Fruit fly (Drosophila melanogaster): ENCODE data around the gene Yp3.

The Yp3 gene

DNA sequence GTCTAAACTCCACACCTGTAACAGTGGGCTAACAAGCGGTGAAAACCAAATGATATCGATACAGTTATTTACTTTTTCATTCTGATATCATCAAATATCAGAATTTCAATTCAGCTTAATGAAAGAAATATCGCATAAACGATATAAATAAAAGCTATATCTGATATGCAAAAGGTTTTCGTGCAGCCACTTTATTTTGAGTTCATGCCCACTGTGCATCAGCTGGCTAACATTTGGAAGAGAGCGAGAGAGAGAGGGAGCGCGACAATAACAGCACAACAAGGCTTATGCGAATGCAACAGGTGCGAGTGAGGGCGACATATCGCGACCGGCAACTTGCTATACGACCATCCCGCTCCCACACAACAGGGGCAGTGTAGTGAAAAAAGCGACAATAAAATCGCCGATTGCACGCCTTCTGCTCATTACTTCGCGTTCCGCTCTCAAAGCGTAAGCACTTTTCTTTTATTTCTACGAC is 19.9 kb upstream of the Yp3 start, which contains the start of gene CG11151 (continued):
- peak; percentile 84 for TF ChIP-seq CG15479 (GFP tag; optimal IDR thresholded peaks at IDR 0.05)
- TF ChIP-seq CG9876 (GFP tag; optimal IDR thresholded peaks at IDR 0.05): peak; percentile 93
- TF ChIP-seq amos (GFP tag; IDR thresholded peaks at IDR 0.05; ENCODE audit: partially characterized antibody): peak; percentile 31; the same call in 1 of the 2 replicates
- TF ChIP-seq CG4360 (GFP tag; IDR thresholded peaks at IDR 0.05): no peak
- peak; percentile 96 for TF ChIP-seq CG9817 (tag; optimal IDR thresholded peaks at IDR 0.05)
- peak; percentile 85 for TF ChIP-seq Ravus (GFP tag; IDR thresholded peaks at IDR 0.05)
- TF ChIP-seq seq (GFP tag; IDR thresholded peaks at IDR 0.05): peak; percentile 96
- TF ChIP-seq CG10366 (GFP tag; IDR thresholded peaks at IDR 0.05): peak; percentile 95
- TF ChIP-seq gsb (GFP tag; IDR thresholded peaks at IDR 0.05): peak; percentile 85
- TF ChIP-seq Sry-β (GFP tag; optimal IDR thresholded peaks at IDR 0.05): peak; percentile 70
- TF ChIP-seq HLH54F (GFP tag; optimal IDR thresholded peaks at IDR 0.05): peak; percentile 97
- peak; percentile 97 for TF ChIP-seq lbe (GFP tag; optimal IDR thresholded peaks at IDR 0.05)
- TF ChIP-seq CG14667 (GFP tag; IDR thresholded peaks at IDR 0.05): peak; percentile 91
- peak; percentile 95 for TF ChIP-seq tx (GFP tag; optimal IDR thresholded peaks at IDR 0.05)
- peak; percentile 95 for TF ChIP-seq Six4 (GFP tag; optimal IDR thresholded peaks at IDR 0.05)
- peak; percentile 77 for TF ChIP-seq Lim3 (GFP tag; IDR thresholded peaks at IDR 0.05)
- peak; percentile 57 for TF ChIP-seq inv (GFP tag; IDR thresholded peaks at IDR 0.05; ENCODE audit: partially characterized antibody)
- TF ChIP-seq Camta (GFP tag; optimal IDR thresholded peaks at IDR 0.05): peak; percentile 96
- TF ChIP-seq Ada2b (GFP tag; IDR thresholded peaks at IDR 0.05): peak; percentile 95
- peak; percentile 97 for TF ChIP-seq Xrp1 (GFP tag; IDR thresholded peaks at IDR 0.05)
- TF ChIP-seq yki (optimal IDR thresholded peaks at IDR 0.05): no peak
- peak; percentile 94 for TF ChIP-seq odd (GFP tag; optimal IDR thresholded peaks at IDR 0.05)
- no peak for TF ChIP-seq Tbp (GFP tag; optimal IDR thresholded peaks at IDR 0.05)
- TF ChIP-seq ERR (GFP tag; optimal IDR thresholded peaks at IDR 0.05): peak; percentile 94
- TF ChIP-seq Gug (GFP tag; IDR thresholded peaks at IDR 0.05): peak; percentile 90
- TF ChIP-seq CG4328 (GFP tag; optimal IDR thresholded peaks at IDR 0.05): peak; percentile 94
- peak; percentile 97 for TF ChIP-seq nmo (GFP tag; optimal IDR thresholded peaks at IDR 0.05)
- peak; percentile 87 for TF ChIP-seq sens-2 (GFP tag; IDR thresholded peaks at IDR 0.05)
- TF ChIP-seq tup (GFP tag; optimal IDR thresholded peaks at IDR 0.05): peak; percentile 92
- TF ChIP-seq CG13296 (GFP tag; optimal IDR thresholded peaks at IDR 0.05): peak; percentile 96
- peak; percentile 97 for TF ChIP-seq CG17829 (tag; optimal IDR thresholded peaks at IDR 0.05)
- peak; percentile 90 for TF ChIP-seq croc (GFP tag; conservative IDR thresholded peaks at IDR 0.05)
- peak; percentile 95 for TF ChIP-seq tio (GFP tag; optimal IDR thresholded peaks at IDR 0.05)
- peak; percentile 98 for TF ChIP-seq Hmr (GFP tag; optimal IDR thresholded peaks at IDR 0.05)
- peak; percentile 91 for TF ChIP-seq CG1024 (GFP tag; IDR thresholded peaks at IDR 0.05)
- TF ChIP-seq CG4730 (GFP tag; IDR thresholded peaks at IDR 0.05): peak; percentile 94
- TF ChIP-seq tin (GFP tag; optimal IDR thresholded peaks at IDR 0.05): peak; percentile 96
- peak; percentile 95 for TF ChIP-seq Mad (GFP tag; optimal IDR thresholded peaks at IDR 0.05)
- peak; percentile 68 for TF ChIP-seq Bgb (GFP tag; IDR thresholded peaks at IDR 0.05; ENCODE audit: partially characterized antibody)
- 0 out of 3 replicates have a peak, but pooled peaks have one; percentile 30 for TF ChIP-seq Doc3 (GFP tag; IDR thresholded peaks at IDR 0.05; ENCODE audit: partially characterized antibody)
- TF ChIP-seq CG1792 (GFP tag; optimal IDR thresholded peaks at IDR 0.05): peak; percentile 94
- peak; percentile 94 for TF ChIP-seq CG9932 (GFP tag; IDR thresholded peaks at IDR 0.05)
- peak; percentile 95 for TF ChIP-seq Bteb2 (GFP tag; optimal IDR thresholded peaks at IDR 0.05)
- TF ChIP-seq en (GFP tag; optimal IDR thresholded peaks at IDR 0.05): peak; percentile 95
- peak; percentile 82 for TF ChIP-seq ash1 (GFP tag; optimal IDR thresholded peaks at IDR 0.05)
- TF ChIP-seq CG12071 (GFP tag; optimal IDR thresholded peaks at IDR 0.05): peak; percentile 98
- peak; percentile 76; the same call in 1 of the 2 replicates for TF ChIP-seq ham (GFP tag; IDR thresholded peaks at IDR 0.05)
- peak; percentile 96 for TF ChIP-seq bcd (GFP tag; optimal IDR thresholded peaks at IDR 0.05)
- TF ChIP-seq CG12744 (GFP tag; optimal IDR thresholded peaks at IDR 0.05): peak; percentile 95
- peak; percentile 98 for TF ChIP-seq gsb-n (tag; optimal IDR thresholded peaks at IDR 0.05)
- TF ChIP-seq Drgx (GFP tag; IDR thresholded peaks at IDR 0.05): peak; percentile 96
- TF ChIP-seq CTCF (GFP tag; optimal IDR thresholded peaks at IDR 0.05): peak; percentile 70
